Worm (Caenorhabditis elegans): ENCODE results near the gene mdt-15.

DNA sequence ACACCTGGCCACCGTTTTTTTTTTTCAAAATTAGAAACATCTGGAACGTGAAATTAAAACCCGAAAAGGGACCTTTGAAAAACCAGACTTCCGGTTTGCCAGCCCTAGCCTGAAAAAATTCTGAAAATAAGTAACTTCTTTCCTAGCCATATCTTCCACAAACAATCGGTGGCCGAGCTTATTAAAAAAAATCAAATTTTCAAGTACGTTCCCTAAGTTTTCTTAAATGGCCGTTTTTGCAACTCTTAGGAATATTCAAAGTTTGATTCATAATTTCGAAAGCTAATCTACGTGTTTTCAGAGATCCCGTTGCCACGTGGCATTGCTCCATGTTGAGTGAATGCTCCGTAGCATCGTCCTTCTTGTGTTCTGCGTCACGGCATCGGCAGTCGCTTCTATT lies 9.9 kb downstream of the mdt-15 start, which contains the start of gene R12B2.8:
- TF ChIP-seq ceh-2 (tag; optimal IDR thresholded peaks at IDR 0.05) (no peak), dve-1 (tag; optimal IDR thresholded peaks at IDR 0.05) (no peak), K02D7.2 (tag; optimal IDR thresholded peaks at IDR 0.05) (no peak), tbx-7 (tag; optimal IDR thresholded peaks at IDR 0.05) (no peak), ref-2 (tag; optimal IDR thresholded peaks at IDR 0.05) (no peak), lin-11 (tag; optimal IDR thresholded peaks at IDR 0.05) (no peak), mec-3 (tag; optimal IDR thresholded peaks at IDR 0.05; ENCODE audit: borderline replicate concordance) (no peak), zip-5 (tag; optimal IDR thresholded peaks at IDR 0.05) (no peak), pha-4 (tag; optimal IDR thresholded peaks at IDR 0.05) (no peak), K09A11.1 (tag; optimal IDR thresholded peaks at IDR 0.05; ENCODE audit: insufficient read depth) (no peak), ceh-18 (tag; optimal IDR thresholded peaks at IDR 0.05) (no peak), rnt-1 (tag; optimal IDR thresholded peaks at IDR 0.05) (no peak), fkh-10 (GFP tag; optimal IDR thresholded peaks at IDR 0.05) (no peak)
